Worm (Caenorhabditis elegans): Measurements from ENCODE around the gene W10D9.3.

W10D9.3 gene

DNA sequence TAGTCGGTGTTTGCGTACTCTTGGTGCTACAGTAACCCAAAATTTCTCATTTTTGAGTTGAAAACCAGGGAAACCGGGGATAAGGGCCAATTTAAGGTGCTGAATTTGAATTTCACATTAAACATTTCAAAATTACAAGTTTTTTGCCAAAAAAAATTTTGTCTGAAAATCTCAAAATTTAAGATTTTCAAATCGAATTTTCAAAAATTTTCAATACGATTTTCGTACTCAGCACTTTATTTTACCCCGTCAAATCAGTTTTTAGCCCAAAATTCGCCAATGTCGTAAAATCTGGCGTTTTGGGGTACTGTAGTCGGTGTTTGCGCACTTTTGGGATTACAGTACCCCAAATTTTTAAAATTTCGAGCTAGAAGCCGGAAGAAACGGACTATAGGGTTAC, at the start of gene W10D9.3:
W10D9.3 (minus strand) TSS at position 101 of the 400 bp plus-strand sequence.
- TF ChIP-seq W03F9.2 (tag; optimal IDR thresholded peaks at IDR 0.05) (no peak), him-1 (tag; optimal IDR thresholded peaks at IDR 0.05) (no peak), dao-5 (tag; optimal IDR thresholded peaks at IDR 0.05) (no peak)

DNA sequence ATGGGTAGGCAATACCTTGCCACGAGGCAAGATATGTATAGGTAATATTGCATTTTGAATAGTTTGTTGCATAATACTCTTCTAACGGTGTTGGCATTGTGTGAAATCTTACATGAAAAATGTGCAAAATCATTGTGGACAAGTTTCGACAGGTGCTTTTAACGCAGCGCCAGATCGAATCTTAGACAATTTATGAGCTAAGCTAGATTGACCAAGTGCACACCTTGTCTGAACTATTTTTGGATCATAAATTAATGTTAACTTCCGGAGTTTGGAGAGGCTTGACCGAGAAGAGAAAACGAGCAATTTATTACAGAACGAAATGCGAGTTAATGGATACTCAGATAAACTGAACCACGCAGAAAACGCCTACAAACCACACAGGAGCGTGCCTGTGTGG, 48.5 kb upstream of the W10D9.3 start, which contains the start of gene srh-105:
srh-105 (minus strand) TSS at position 101 of the 400 bp plus-strand sequence.
- TF ChIP-seq him-1 (tag; optimal IDR thresholded peaks at IDR 0.05) = no peak
- TF ChIP-seq W03F9.2 (tag; optimal IDR thresholded peaks at IDR 0.05) = no peak
- TF ChIP-seq dao-5 (tag; optimal IDR thresholded peaks at IDR 0.05) = no peak

DNA sequence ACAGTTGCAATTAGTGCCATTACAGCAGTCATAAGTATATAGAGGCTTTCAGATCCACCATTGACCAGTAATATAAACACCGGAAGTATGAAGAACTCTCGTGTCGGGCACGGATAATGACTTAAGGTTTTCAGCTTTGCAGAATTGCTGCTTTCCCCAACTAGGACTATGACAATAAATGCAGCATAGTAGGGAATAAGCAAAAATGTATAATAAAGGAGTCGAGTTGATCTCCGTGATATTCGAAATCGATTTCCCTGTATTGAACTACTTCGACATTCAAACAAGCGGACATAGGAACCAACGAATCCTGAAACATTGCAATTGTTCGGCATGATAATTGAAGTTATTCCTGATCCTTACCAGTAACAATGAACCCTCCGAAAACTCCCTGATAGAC, 47.9 kb upstream of the W10D9.3 start:
- TF ChIP-seq dao-5 (tag; optimal IDR thresholded peaks at IDR 0.05) = no peak
- no peak for TF ChIP-seq him-1 (tag; optimal IDR thresholded peaks at IDR 0.05)
- no peak for TF ChIP-seq W03F9.2 (tag; optimal IDR thresholded peaks at IDR 0.05)

DNA sequence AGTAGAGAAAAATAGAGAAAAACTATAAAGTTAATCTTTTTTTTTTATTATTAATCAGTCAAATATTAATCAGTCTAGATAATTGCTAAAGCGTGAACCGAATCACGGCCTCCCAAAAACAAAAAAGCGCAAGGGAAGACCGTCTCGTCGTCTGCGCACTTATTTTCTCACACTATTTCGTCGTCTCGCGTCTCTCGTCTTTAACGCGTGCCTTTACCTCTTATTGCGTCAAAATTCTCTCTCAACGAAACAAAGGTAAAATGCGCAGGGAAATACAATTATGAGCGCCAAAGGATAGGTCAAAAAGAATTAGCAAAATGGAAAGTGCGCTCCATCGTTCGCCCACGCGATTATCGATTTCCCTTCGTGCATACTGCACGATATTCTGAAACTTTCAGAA, 45.3 kb upstream of the W10D9.3 start:
- TF ChIP-seq W03F9.2 (tag; optimal IDR thresholded peaks at IDR 0.05) = no peak
- TF ChIP-seq dao-5 (tag; optimal IDR thresholded peaks at IDR 0.05) = no peak
- TF ChIP-seq him-1 (tag; optimal IDR thresholded peaks at IDR 0.05) = no peak

DNA sequence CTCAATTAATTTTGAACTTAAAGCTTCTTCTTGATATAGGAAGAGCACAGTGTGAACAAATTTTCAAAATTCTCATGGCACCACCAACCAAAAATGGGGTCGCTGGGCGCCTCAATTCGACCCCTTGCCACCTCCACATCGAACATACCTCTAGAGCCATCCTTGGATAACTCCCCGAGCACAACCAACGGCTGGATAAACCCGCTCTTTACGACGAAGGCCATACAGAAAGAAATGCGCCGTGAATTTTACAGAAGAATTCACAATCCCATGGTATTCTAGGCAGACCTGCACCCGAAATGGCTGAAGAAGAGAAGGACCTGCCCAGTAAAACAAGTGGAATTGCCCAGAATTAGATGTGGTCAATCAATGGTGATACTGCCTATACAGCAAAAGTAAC, 41.9 kb upstream of the W10D9.3 start:
- TF ChIP-seq him-1 (tag; optimal IDR thresholded peaks at IDR 0.05) (no peak), W03F9.2 (tag; optimal IDR thresholded peaks at IDR 0.05) (no peak), dao-5 (tag; optimal IDR thresholded peaks at IDR 0.05) (no peak)

DNA sequence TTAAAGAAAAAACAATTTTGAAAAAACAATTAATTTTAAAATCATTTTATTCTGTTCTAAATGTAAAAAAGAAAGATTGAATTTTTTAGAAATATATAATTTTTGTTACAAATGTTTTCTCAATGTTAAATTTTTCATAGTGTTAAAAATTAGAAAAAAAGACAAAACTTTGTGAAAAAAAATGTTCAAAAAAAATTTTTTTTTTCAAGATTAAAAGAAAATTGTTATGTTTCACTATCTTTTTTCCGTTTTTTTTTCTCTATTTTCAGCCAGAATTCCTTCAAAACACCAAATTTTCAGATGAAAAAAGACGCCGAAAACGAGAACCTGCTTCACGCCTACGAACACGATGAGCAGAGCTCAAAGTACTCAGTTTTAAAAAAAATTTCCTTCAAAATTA, 34.4 kb upstream of the W10D9.3 start, which contains the start of gene sms-5:
sms-5 (plus strand) TSS at position 301 of the 400 bp plus-strand sequence.
- TF ChIP-seq dao-5 (tag; optimal IDR thresholded peaks at IDR 0.05) (no peak), him-1 (tag; optimal IDR thresholded peaks at IDR 0.05) (no peak), W03F9.2 (tag; optimal IDR thresholded peaks at IDR 0.05) (no peak)

DNA sequence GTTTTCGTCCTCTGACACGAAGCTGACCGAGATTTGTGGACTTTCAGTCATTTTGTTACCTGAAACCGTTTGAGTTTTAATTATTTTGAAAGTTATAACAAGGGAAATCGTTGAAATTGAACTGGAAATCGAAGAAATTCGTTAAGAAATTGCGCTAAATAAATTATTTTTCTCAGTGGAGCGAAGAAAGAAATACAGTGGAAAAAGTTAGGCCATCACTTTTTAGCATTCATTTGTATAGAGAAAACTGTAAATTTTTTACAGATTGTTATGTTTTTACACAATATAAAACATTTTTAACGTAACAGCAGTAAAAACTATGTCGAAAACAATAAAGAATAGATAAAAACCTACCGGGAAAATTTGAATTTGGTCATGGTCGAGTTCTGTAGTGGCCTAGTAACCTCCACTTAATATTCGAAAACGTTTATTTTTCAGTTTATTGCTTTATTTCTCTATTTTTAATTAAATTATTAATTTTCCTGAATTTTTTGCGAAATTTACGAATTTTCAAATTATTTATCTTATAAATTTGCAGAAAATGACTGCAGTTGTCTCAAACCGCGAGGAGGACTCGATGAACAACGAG, 23.7 kb upstream of the W10D9.3 start, which contains the start of the genes gldi-1 and prp-21:
gldi-1 (minus strand) TSS at position 51 of the 589 bp plus-strand sequence.
prp-21 (plus strand) TSS at position 539 of the 589 bp plus-strand sequence.
- peak; percentile 83 for TF ChIP-seq W03F9.2 (tag; optimal IDR thresholded peaks at IDR 0.05)
- TF ChIP-seq dao-5 (tag; optimal IDR thresholded peaks at IDR 0.05) = no peak
- no peak for TF ChIP-seq him-1 (tag; optimal IDR thresholded peaks at IDR 0.05)

DNA sequence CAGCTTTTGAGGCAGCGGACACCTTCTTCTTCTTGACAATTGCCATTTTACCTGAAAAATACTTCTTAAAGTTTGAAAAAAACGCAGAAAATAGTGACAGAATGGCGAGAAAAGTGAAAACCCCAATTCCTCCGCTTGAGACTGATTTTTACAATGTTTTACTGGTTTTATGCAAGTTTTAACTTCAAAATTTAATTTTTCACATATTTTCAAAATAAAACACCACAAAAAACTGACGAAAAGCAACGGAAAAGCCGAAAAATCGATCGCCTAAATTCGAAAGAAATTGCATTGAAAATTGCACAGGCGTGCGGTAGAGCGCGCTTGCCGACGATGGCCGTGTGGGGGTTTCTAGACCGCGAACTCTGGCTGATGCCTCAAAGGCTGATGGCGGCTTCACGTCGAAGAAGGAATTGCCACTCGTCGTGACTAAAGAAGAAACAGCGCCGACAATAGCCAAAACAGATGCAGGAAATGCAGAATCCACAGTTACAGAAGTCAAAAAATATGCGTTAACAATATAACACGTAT, 15.2 kb upstream of the W10D9.3 start, which contains the start of gene nsun-1:
nsun-1 (minus strand) TSS at position 51 of the 531 bp plus-strand sequence.
- TF ChIP-seq dao-5 (tag; optimal IDR thresholded peaks at IDR 0.05) (no peak), W03F9.2 (tag; optimal IDR thresholded peaks at IDR 0.05) (peak; percentile 35)

DNA sequence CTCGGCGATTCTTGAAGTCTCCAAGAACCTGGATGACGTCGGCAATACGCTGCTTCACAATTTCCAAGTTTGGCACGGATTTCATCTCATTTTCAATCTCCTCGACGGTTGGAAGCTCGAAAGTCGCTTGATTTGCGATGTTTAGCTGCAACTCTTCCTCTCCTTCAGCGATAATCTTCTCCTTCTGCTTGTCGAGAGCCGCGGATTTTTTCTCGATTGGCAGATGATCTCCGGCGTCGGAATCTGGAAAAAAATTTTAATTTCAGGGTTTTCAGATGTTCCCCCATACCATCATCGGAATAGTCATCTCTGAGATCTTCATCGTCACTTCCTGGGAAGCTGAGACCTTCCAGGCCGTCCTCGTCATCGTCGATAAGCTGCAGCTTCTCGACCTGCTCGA, 14.6 kb upstream of the W10D9.3 start:
- TF ChIP-seq him-1 (tag; optimal IDR thresholded peaks at IDR 0.05) (no peak), W03F9.2 (tag; optimal IDR thresholded peaks at IDR 0.05) (no peak), dao-5 (tag; optimal IDR thresholded peaks at IDR 0.05) (no peak)

DNA sequence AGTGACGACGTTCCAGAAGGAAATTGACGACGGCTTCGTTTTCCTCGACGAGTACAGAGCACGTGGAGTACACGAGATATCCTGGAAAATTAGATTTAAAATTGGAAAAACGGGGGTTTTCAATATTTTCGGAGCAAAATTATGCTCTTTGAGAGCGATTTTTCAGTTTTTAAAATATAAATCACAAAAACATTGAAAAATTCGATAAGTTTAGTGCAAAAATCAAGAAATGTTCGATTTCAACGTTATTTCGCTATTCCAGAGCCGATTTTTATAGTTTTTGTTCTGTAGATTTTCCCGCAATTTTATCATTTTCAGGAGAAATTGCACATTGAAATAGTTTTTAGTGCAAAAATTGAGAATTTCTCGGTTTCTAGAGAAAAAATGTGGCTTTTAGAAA, 12.5 kb upstream of the W10D9.3 start, which contains the start of gene W07E6.5:
W07E6.5 (plus strand) TSS at position 301 of the 400 bp plus-strand sequence.
- TF ChIP-seq W03F9.2 (tag; optimal IDR thresholded peaks at IDR 0.05) (no peak), dao-5 (tag; optimal IDR thresholded peaks at IDR 0.05) (no peak), him-1 (tag; optimal IDR thresholded peaks at IDR 0.05) (no peak)

DNA sequence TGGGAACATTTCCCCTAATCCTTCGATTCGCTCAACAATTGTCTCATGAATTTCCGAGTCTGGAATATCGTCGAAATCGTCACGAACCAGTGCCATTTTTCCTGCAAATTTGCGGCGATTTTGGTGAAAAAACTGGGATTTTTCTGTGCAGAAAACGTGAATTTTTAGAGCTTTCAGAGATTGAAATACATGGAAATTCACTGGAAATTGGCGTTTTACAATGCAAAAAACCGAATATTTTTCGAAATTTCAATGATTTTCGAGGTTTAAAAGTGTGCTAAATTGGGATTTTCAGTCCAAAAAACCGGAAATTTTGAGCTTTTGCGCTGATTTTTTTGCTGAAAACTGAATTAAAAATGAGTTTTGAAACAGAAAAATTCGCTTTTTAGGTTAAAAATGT, 9.6 kb upstream of the W10D9.3 start, which contains the start of gene tomm-22:
tomm-22 (minus strand) TSS at position 101 of the 400 bp plus-strand sequence.
- TF ChIP-seq him-1 (tag; optimal IDR thresholded peaks at IDR 0.05) = no peak
- TF ChIP-seq W03F9.2 (tag; optimal IDR thresholded peaks at IDR 0.05) = no peak
- no peak for TF ChIP-seq dao-5 (tag; optimal IDR thresholded peaks at IDR 0.05)

DNA sequence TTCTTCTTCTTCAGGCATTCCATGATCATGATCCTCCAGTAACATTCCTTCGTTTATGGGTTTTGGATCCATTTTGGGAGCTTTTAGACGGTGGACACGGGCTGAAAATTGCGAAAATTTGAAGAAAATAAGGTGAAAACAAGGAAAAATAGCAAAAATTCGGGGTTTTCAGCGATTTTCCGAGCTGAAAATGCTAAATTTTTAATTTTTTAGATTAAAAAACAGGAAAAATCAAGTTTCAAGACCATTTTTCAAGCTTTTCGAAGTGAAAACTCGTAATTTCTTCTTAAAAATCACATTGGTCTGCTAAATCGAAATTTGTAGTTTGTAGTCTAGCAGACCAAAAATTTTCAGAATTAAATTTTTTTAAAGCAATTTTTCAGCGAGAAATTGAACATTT, 6.5 kb upstream of the W10D9.3 start, which contains the start of gene nfyb-1:
nfyb-1 (minus strand) TSS at position 101 of the 400 bp plus-strand sequence.
- TF ChIP-seq dao-5 (tag; optimal IDR thresholded peaks at IDR 0.05) (no peak), W03F9.2 (tag; optimal IDR thresholded peaks at IDR 0.05) (no peak), him-1 (tag; optimal IDR thresholded peaks at IDR 0.05) (no peak)

DNA sequence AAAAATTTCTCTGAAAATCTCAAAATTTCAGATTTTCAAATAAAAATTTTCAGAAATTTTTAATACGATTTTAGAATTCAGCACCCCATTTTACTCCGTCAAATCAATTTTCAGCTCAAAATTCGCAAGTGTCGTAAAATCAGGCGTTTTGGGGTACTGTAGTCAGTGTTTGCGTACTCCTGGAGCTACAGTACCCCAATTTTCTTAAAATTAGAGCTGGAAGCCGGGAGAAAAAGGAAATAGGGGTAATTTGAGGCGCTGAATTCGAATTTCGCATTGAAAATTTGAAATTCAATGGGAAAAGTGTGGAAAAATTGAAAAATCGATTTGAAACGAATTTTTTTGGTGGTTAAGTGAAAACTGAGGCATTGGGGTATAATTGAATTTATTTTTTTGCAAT, 562 bp upstream of the W10D9.3 start:
- TF ChIP-seq W03F9.2 (tag; optimal IDR thresholded peaks at IDR 0.05) (no peak), dao-5 (tag; optimal IDR thresholded peaks at IDR 0.05) (no peak), him-1 (tag; optimal IDR thresholded peaks at IDR 0.05) (no peak)

DNA sequence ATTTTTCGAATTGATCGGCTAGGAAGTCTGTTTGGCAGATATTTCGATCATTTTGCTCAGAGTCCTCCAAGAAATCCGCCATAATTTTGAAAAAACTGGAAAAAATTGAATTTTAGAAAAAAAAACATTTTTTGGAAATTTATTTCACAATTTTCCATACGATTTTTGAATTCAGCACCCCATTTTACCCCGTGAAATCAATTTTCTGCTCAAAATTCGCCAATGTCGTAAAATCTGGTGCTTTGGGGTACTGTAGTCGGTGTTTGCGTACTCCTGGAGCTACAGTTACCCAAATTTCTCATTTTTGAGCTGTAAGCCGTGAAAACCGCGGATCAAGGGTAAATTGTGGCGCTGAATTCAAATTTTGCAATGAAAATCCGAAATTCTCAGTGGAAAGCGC, 2.9 kb downstream of the W10D9.3 start, which contains the start of gene gvd-1:
gvd-1 (minus strand) TSS at position 101 of the 400 bp plus-strand sequence.
- TF ChIP-seq dao-5 (tag; optimal IDR thresholded peaks at IDR 0.05) (no peak), him-1 (tag; optimal IDR thresholded peaks at IDR 0.05) (no peak), W03F9.2 (tag; optimal IDR thresholded peaks at IDR 0.05) (no peak)
